Fruit fly (Drosophila melanogaster) whole organism, embryonic: ENCODE results near the gene ago.

ENCODE experiments used
- B-H1 ChIP-seq: fragments of 200-800 bp; sonication (Bioruptor generic); IDR thresholded peaks from 3 replicates; pipeline ENCODE4 v1.3.6; 2022; ENCODE audit warnings: missing biosample characterization, missing genetic modification characterization
- Bdp1 ChIP-seq: fragments of 200-800 bp; sonication (Bioruptor generic); optimal IDR thresholded peaks from 3 replicates; lab custom pipeline; 2016; ENCODE audit warnings: missing biosample characterization, missing genetic modification characterization
- BtbVII ChIP-seq: fragments of 200-800 bp; sonication (Bioruptor generic); optimal IDR thresholded peaks from 3 replicates; lab custom pipeline; 2017; ENCODE audit warnings: missing biosample characterization, mild to moderate bottlenecking, missing genetic modification characterization
- CG10267 ChIP-seq: fragments of 200-800 bp; sonication (Bioruptor generic); optimal IDR thresholded peaks from 2 replicates; lab custom pipeline; 2018; ENCODE audit warnings: missing biosample characterization, mild to moderate bottlenecking, missing genetic modification characterization, moderate library complexity
- CG10274 ChIP-seq: fragments of 200-800 bp; sonication (Bioruptor generic); optimal IDR thresholded peaks from 3 replicates; lab custom pipeline; 2017; ENCODE audit warnings: missing biosample characterization, mild to moderate bottlenecking, missing genetic modification characterization
- CG14710 ChIP-seq: fragments of 200-800 bp; sonication (Bioruptor generic); optimal IDR thresholded peaks from 3 replicates; lab custom pipeline; 2019; ENCODE audit warnings: missing biosample characterization, mild to moderate bottlenecking, missing genetic modification characterization, moderate library complexity
- CG15269 ChIP-seq: fragments of 200-800 bp; sonication (Bioruptor generic); optimal IDR thresholded peaks from 2 replicates; lab custom pipeline; 2018; ENCODE audit warnings: missing biosample characterization, mild to moderate bottlenecking, missing genetic modification characterization, moderate library complexity
- CG15514 ChIP-seq: fragments of 200-800 bp; sonication (Bioruptor generic); optimal IDR thresholded peaks from 3 replicates; lab custom pipeline; 2017; ENCODE audit warnings: missing biosample characterization, missing genetic modification characterization, mild to moderate bottlenecking, moderate library complexity, missing genetic modification reagents
- CG15601 ChIP-seq: fragments of 200-800 bp; sonication (Bioruptor generic); optimal IDR thresholded peaks from 3 replicates; lab custom pipeline; 2019; ENCODE audit warnings: missing biosample characterization, mild to moderate bottlenecking, missing genetic modification characterization, moderate library complexity
- CG15696 ChIP-seq: fragments of 200-800 bp; sonication (Bioruptor generic); optimal IDR thresholded peaks from 2 replicates; lab custom pipeline; 2019; ENCODE audit warnings: missing biosample characterization, mild to moderate bottlenecking, missing genetic modification characterization, moderate library complexity
- CG1832 ChIP-seq: fragments of 200-800 bp; sonication (Bioruptor generic); optimal IDR thresholded peaks from 2 replicates; lab custom pipeline; 2017; ENCODE audit warnings: missing biosample characterization, mild to moderate bottlenecking, missing genetic modification characterization, inconsistent platforms
- CG18764 ChIP-seq: fragments of 200-800 bp; sonication (Bioruptor generic); optimal IDR thresholded peaks from 3 replicates; lab custom pipeline; 2016; ENCODE audit warnings: missing biosample characterization, missing genetic modification characterization
- CG31388 ChIP-seq: fragments of 200-800 bp; sonication (Bioruptor generic); optimal IDR thresholded peaks from 2 replicates; lab custom pipeline; 2016; ENCODE audit warnings: missing biosample characterization, missing genetic modification characterization
- CG32532 ChIP-seq: fragments of 200-800 bp; sonication (Bioruptor generic); IDR thresholded peaks from 2 replicates; pipeline ENCODE4 v1.3.6; 2022; ENCODE audit warnings: missing biosample characterization, missing genetic modification characterization
- CG32767 ChIP-seq: fragments of 200-800 bp; sonication (Bioruptor generic); IDR thresholded peaks from 2 replicates; pipeline ENCODE4 v1.3.6; 2022; ENCODE audit warnings: missing biosample characterization, missing genetic modification characterization
- CG3847 ChIP-seq: fragments of 200-800 bp; sonication (Bioruptor generic); IDR thresholded peaks from 2 replicates; pipeline ENCODE4 v1.3.6; 2022; ENCODE audit warnings: missing biosample characterization, missing genetic modification characterization
- CG4617 ChIP-seq: fragments of 200-800 bp; sonication (Bioruptor generic); optimal IDR thresholded peaks from 3 replicates; lab custom pipeline; 2016; ENCODE audit warnings: missing biosample characterization, missing genetic modification characterization, borderline replicate concordance
- CG6765 ChIP-seq: fragments of 200-800 bp; sonication (Bioruptor generic); optimal IDR thresholded peaks from 3 replicates; lab custom pipeline; 2017; ENCODE audit warnings: missing biosample characterization, mild to moderate bottlenecking, missing genetic modification characterization
- CG7786 ChIP-seq: fragments of 200-800 bp; sonication (Bioruptor generic); optimal IDR thresholded peaks from 2 replicates; lab custom pipeline; 2016; ENCODE audit warnings: missing biosample characterization, missing genetic modification characterization
- CG8089 ChIP-seq: fragments of 200-800 bp; sonication (Bioruptor generic); optimal IDR thresholded peaks from 3 replicates; lab custom pipeline; 2016; ENCODE audit warnings: missing biosample characterization, missing genetic modification characterization
- CG8281 ChIP-seq: fragments of 200-800 bp; sonication (Bioruptor generic); optimal IDR thresholded peaks from 2 replicates; lab custom pipeline; 2018; ENCODE audit warnings: missing biosample characterization, mild to moderate bottlenecking, missing genetic modification characterization, moderate library complexity
- CG9727 ChIP-seq: fragments of 200-800 bp; sonication (Bioruptor generic); optimal IDR thresholded peaks from 3 replicates; lab custom pipeline; 2017; ENCODE audit warnings: missing biosample characterization, mild to moderate bottlenecking, missing genetic modification characterization
- CG9797 ChIP-seq: fragments of 200-800 bp; sonication (Bioruptor generic); optimal IDR thresholded peaks from 3 replicates; lab custom pipeline; 2018; ENCODE audit warnings: missing biosample characterization, mild to moderate bottlenecking, missing genetic modification characterization
- D19A ChIP-seq: fragments of 200-800 bp; optimal IDR thresholded peaks from 3 replicates; lab custom pipeline; 2019; ENCODE audit warnings: missing biosample characterization, mild to moderate bottlenecking, missing genetic modification characterization, moderate library complexity
- Dbx ChIP-seq: fragments of 200-800 bp; sonication (Bioruptor generic); IDR thresholded peaks from 3 replicates; pipeline ENCODE4 v1.3.6; 2022; ENCODE audit warnings: missing biosample characterization, missing genetic modification characterization
- Dip3 ChIP-seq: fragments of 200-800 bp; sonication (Bioruptor generic); optimal IDR thresholded peaks from 3 replicates; lab custom pipeline; 2016; ENCODE audit warnings: missing biosample characterization, missing genetic modification characterization
- Elba2 ChIP-seq: fragments of 200-800 bp; sonication (Bioruptor generic); optimal IDR thresholded peaks from 3 replicates; lab custom pipeline; 2016; ENCODE audit warnings: missing biosample characterization, missing genetic modification characterization
- HLH3B ChIP-seq: fragments of 200-800 bp; sonication (Bioruptor generic); IDR thresholded peaks from 2 replicates; pipeline ENCODE4 v1.3.6; 2022; ENCODE audit warnings: missing biosample characterization, missing genetic modification characterization
- Neu2 ChIP-seq: fragments of 200-800 bp; sonication (Bioruptor generic); optimal IDR thresholded peaks from 3 replicates; lab custom pipeline; 2016; ENCODE audit warnings: missing biosample characterization, missing genetic modification characterization, borderline replicate concordance
- Sin3A ChIP-seq: fragments of >200 bp; optimal IDR thresholded peaks from 2 replicates; lab custom pipeline; 2018
- Spps ChIP-seq: fragments of 200-800 bp; sonication (Bioruptor generic); optimal IDR thresholded peaks from 2 replicates; lab custom pipeline; 2018; ENCODE audit warnings: missing biosample characterization, mild to moderate bottlenecking, missing genetic modification characterization
- TFAM ChIP-seq: fragments of 200-800 bp; sonication (Bioruptor generic); optimal IDR thresholded peaks from 2 replicates; lab custom pipeline; 2017; ENCODE audit warnings: missing biosample characterization, missing genetic modification characterization, inconsistent platforms
- bowl ChIP-seq: fragments of 200-800 bp; sonication (Bioruptor generic); IDR thresholded peaks from 2 replicates; pipeline ENCODE4 v1.3.6; 2022; ENCODE audit warnings: missing biosample characterization, missing genetic modification characterization
- btn ChIP-seq: fragments of 200-800 bp; sonication (Bioruptor generic); optimal IDR thresholded peaks from 2 replicates; lab custom pipeline; 2016; ENCODE audit warnings: missing biosample characterization, missing genetic modification characterization
- danr ChIP-seq: fragments of 200-800 bp; sonication (Bioruptor generic); IDR thresholded peaks from 2 replicates; pipeline ENCODE4 v1.3.6; 2022; ENCODE audit warnings: missing biosample characterization, missing genetic modification characterization
- dmrt11E ChIP-seq: fragments of 200-800 bp; sonication (Bioruptor generic); optimal IDR thresholded peaks from 3 replicates; lab custom pipeline; 2018; ENCODE audit warnings: missing biosample characterization, mild to moderate bottlenecking, missing genetic modification characterization, moderate library complexity
- ems ChIP-seq: fragments of 200-800 bp; sonication (Bioruptor generic); optimal IDR thresholded peaks from 3 replicates; lab custom pipeline; 2016; ENCODE audit warnings: missing biosample characterization, missing genetic modification characterization
- exex ChIP-seq: fragments of 200-800 bp; sonication (Bioruptor generic); optimal IDR thresholded peaks from 4 replicates; lab custom pipeline; 2018; ENCODE audit warnings: missing biosample characterization, mild to moderate bottlenecking, missing genetic modification characterization, moderate library complexity
- fru ChIP-seq: fragments of >200 bp; optimal IDR thresholded peaks from 2 replicates; lab custom pipeline; 2017
- gem ChIP-seq: fragments of 200-800 bp; sonication (Bioruptor generic); optimal IDR thresholded peaks from 2 replicates; lab custom pipeline; 2019; ENCODE audit warnings: missing biosample characterization, mild to moderate bottlenecking, missing genetic modification characterization, moderate library complexity
- grn ChIP-seq: fragments of 200-800 bp; sonication (Bioruptor generic); optimal IDR thresholded peaks from 3 replicates; lab custom pipeline; 2017; ENCODE audit warnings: missing biosample characterization, missing genetic modification characterization
- mam ChIP-seq: fragments of 200-800 bp; sonication (Bioruptor generic); optimal IDR thresholded peaks from 3 replicates; lab custom pipeline; 2016; ENCODE audit warnings: missing biosample characterization, missing genetic modification characterization
- nerfin-2 ChIP-seq: fragments of 200-800 bp; sonication (Bioruptor generic); IDR thresholded peaks from 2 replicates; pipeline ENCODE4 v1.3.6; 2022; ENCODE audit warnings: missing biosample characterization, missing genetic modification characterization; ENCODE audit not compliant: partially characterized antibody
- p53 ChIP-seq: fragments of 200-800 bp; sonication (Bioruptor generic); optimal IDR thresholded peaks from 2 replicates; lab custom pipeline; 2016; ENCODE audit warnings: missing biosample characterization, missing genetic modification characterization
- row ChIP-seq: fragments of 200-800 bp; sonication (Bioruptor generic); IDR thresholded peaks from 3 replicates; pipeline ENCODE4 v1.3.6; 2022; ENCODE audit warnings: missing biosample characterization, missing genetic modification characterization
- sim ChIP-seq: fragments of 200-800 bp; sonication (Bioruptor generic); IDR thresholded peaks from 2 replicates; pipeline ENCODE4 v1.3.6; 2022; ENCODE audit warnings: missing biosample characterization, missing genetic modification characterization
- so ChIP-seq: fragments of 200-800 bp; sonication (Bioruptor generic); IDR thresholded peaks from 3 replicates; pipeline ENCODE4 v1.3.6; 2022; ENCODE audit warnings: missing biosample characterization, missing genetic modification characterization
- ssp ChIP-seq: fragments of 200-800 bp; sonication (Bioruptor generic); IDR thresholded peaks from 2 replicates; pipeline ENCODE4 v1.3.6; 2022; ENCODE audit warnings: missing biosample characterization, missing genetic modification characterization
- z ChIP-seq: fragments of 200-800 bp; sonication (Bioruptor generic); IDR thresholded peaks from 3 replicates; pipeline ENCODE4 v1.3.6; 2022; ENCODE audit warnings: missing biosample characterization, missing genetic modification characterization

Gene ago

DNA sequence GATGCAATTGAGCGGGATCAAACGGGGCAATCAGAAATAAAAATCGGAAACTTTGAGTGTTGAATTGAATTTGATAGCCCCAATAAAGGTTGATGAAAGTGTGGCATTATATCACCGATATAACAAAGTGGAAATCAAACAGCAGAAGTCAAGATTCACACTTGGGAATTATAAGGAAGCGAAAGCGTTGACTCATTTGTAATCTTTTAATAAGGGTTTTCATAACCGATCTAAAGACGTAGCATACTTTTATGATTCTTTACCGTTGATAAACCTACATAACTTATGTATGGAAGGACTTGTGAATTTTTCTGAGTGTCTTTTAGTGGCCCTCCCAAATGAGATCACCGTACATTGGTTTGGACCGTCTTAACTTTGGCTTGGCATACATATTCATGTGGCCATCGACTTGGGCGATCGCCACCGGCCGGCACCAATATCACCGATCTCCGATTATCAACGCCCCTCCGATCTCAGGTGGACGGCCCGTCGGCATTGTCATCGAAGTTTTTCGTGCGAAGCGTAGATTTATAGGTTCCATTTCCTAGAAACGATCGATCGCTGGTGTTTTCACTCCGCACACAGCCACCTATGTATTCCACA, 24.6 kb downstream of the ago start (continued):
- TF ChIP-seq BtbVII = no peak
- no peak for TF ChIP-seq fru
- TF ChIP-seq row = peak; percentile 16; the same call in 1 of the 3 replicates
- no peak for TF ChIP-seq Neu2 (GFP tag; lab: Kevin White, UChicago)
- no peak for TF ChIP-seq CG14710 (tag; lab: Kevin White, UChicago)
- TF ChIP-seq, all 482 proteins: peak for 18

- peak; percentile 97 for TF ChIP-seq dmrt11E (tag; lab: Kevin White, UChicago)
- TF ChIP-seq mam = peak; percentile 89
- TF ChIP-seq ssp (GFP tag; lab: Robert Waterston, UW) = peak; percentile 92
- peak; percentile 96 for TF ChIP-seq danr (GFP tag; lab: Robert Waterston, UW)
- peak; percentile 94 for TF ChIP-seq D19A (tag; lab: Kevin White, UChicago)
- TF ChIP-seq CG15269 (tag; lab: Kevin White, UChicago) = peak; percentile 96
- peak; percentile 95 for TF ChIP-seq sim
- TF ChIP-seq CG1832 (GFP tag; lab: Kevin White, UChicago) = no peak
- peak; percentile 98 for TF ChIP-seq gem (tag; lab: Kevin White, UChicago)
- TF ChIP-seq Spps (tag; lab: Kevin White, UChicago) = peak; percentile 93
- TF ChIP-seq Sin3A (lab: Kevin White, UChicago) = no peak
- peak; percentile 97 for TF ChIP-seq so (GFP tag; lab: Robert Waterston, UW)
- TF ChIP-seq CG32532 = peak; percentile 85
- TF ChIP-seq CG9797 (GFP tag; lab: Kevin White, UChicago) = peak; percentile 44
- peak; percentile 78 for TF ChIP-seq CG8281 (tag; lab: Kevin White, UChicago)
- peak; percentile 97 for TF ChIP-seq CG15601 (tag; lab: Kevin White, UChicago)
- TF ChIP-seq HLH3B (GFP tag; lab: Robert Waterston, UW) = peak; percentile 98
- peak; percentile 42 for TF ChIP-seq CG6765 (GFP tag; lab: Kevin White, UChicago)
- peak; percentile 79 for TF ChIP-seq Dbx (GFP tag; lab: Robert Waterston, UW)
- TF ChIP-seq p53 (GFP tag; lab: Kevin White, UChicago) = peak; percentile 83
- peak; percentile 97 for TF ChIP-seq btn (GFP tag; lab: Kevin White, UChicago)
- TF ChIP-seq ems (GFP tag; lab: Kevin White, UChicago) = peak; percentile 95
- peak; percentile 70 for TF ChIP-seq Dip3 (GFP tag; lab: Kevin White, UChicago)
- peak; percentile 73 for TF ChIP-seq z (GFP tag; lab: Robert Waterston, UW)
- peak; percentile 77 for TF ChIP-seq CG15514 (GFP tag; lab: Kevin White, UChicago)
- TF ChIP-seq CG3847 (GFP tag; lab: Robert Waterston, UW) = peak; percentile 92
- no peak for TF ChIP-seq nerfin-2
- peak; percentile 90 for TF ChIP-seq CG10267 (tag; lab: Kevin White, UChicago)
- peak; percentile 93 for TF ChIP-seq bowl (GFP tag; lab: Robert Waterston, UW)
- TF ChIP-seq CG18764 = peak; percentile 92
- peak; percentile 95 for TF ChIP-seq CG32767 (GFP tag; lab: Robert Waterston, UW)
- peak; percentile 86 for TF ChIP-seq TFAM (GFP tag; lab: Kevin White, UChicago)
- peak; percentile 88 for TF ChIP-seq grn (GFP tag; lab: Kevin White, UChicago)
- peak; percentile 51 for TF ChIP-seq exex (tag; lab: Kevin White, UChicago)
- peak; percentile 84 for TF ChIP-seq Bdp1 (GFP tag; lab: Kevin White, UChicago)
- TF ChIP-seq CG15696 (tag; lab: Kevin White, UChicago) = peak; percentile 87
- TF ChIP-seq CG8089 = peak; percentile 96
- peak; percentile 93 for TF ChIP-seq CG31388 (GFP tag; lab: Kevin White, UChicago)
- TF ChIP-seq CG7786 (GFP tag; lab: Kevin White, UChicago) = peak; percentile 93
- peak; percentile 88 for TF ChIP-seq CG4617
- peak; percentile 97 for TF ChIP-seq CG9727 (GFP tag; lab: Kevin White, UChicago)
- TF ChIP-seq B-H1 (GFP tag; lab: Robert Waterston, UW) = peak; percentile 94
- TF ChIP-seq Elba2 (GFP tag; lab: Kevin White, UChicago) = no peak
- peak; percentile 79 for TF ChIP-seq CG10274
Observed at dm6 chr3L:4228187-4228836, 25.8 kb downstream of the ago start.
